Fruit fly (Drosophila melanogaster) whole organism, larva: ENCODE results near the gene CG15279.
"Not testable (repeated sequence)": the region's sequence is repeated elsewhere in the genome, so short reads cannot be mapped to it uniquely, and the experiment has no call there.

Experiments
- noc ChIP-seq: fragments of 200-800 bp; sonication (Bioruptor generic); optimal IDR thresholded peaks from 3 replicates; lab custom pipeline; 2019; ENCODE audit warnings: missing biosample characterization, mild to moderate bottlenecking, missing genetic modification characterization, moderate library complexity

Gene CG15279

DNA sequence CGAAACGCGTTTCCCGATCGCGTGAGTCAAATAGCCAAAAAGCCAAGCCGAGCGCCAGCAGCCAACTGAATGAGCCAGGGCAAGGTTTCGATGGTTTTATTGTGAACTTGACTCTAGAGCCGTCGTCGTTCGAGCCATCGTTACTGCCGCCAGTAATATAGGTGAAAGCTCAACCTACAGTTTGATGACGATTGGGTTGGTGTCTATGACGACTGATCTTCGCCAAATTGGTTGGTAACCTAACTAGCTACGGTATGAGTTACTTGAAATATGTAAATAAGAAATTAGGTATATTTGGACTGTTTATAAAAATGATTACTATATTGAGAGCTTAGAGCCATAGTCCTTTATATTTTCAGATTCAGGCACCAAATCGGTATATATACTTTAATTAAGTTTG is at the start of gene CG15279:
Gene CG15279, minus strand, starts transcription at position 72 of the 400 bp plus-strand sequence.
- TF ChIP-seq noc (tag; lab: Kevin White, UChicago), result no peak

DNA sequence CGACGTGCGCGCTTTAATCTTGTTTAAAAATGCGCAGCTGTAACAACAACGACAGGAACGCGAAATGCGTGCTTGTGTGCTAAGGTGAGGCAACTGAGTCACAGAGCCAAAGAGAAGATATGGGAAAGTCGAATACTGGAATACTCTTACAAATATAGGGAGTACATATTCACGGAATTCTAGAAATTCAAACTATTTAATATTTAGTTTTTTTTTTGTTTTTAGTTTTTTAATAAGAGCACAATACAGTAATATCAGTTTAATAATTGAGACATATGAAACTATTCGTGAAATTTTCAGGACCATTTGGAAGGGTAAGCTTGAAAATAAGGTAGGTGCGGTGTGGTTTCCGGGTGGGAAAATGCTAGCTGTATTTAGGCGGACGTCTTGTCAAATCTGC is 36.0 kb upstream of the CG15279 start:
- TF ChIP-seq noc (tag; lab: Kevin White, UChicago), result no peak

DNA sequence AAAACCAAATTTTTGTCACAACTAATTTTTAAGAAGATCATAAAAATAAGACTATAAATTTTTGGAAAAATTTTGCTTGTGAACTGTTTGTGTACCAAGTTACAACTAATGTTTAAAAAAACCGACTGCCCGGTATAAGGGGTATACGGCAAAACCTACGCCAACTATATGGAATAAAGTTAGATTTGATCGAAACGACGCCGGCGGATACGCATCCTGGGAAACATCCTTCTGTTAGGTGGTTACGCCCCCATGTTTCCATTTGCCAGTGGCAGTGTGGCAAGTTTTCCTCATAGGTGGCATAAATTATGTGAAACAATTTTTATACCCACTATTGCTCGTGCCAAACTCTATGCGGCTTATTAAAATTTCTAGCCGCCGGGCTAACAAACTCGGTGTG is 32.1 kb upstream of the CG15279 start, which contains the start of gene ProtB:
Gene ProtB, minus strand, starts transcription at position 101 of the 400 bp plus-strand sequence.
- TF ChIP-seq noc (tag; lab: Kevin White, UChicago), result not testable (repeated sequence)

DNA sequence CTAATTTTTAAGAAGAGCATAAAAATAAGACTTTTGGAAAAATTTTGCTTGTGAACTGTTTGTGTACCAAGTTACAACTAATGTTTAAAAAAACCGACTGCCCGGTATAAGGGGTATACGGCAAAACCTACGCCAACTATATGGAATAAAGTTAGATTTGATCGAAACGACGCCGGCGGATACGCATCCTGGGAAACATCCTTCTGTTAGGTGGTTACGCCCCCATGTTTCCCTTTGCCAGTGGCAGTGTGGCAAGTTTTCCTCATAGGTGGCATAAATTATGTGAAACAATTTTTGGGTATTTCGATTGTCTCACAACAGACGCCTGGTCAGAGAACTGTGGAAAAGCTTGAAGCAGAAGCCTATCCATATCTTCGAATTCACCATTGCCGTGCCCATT is 30.0 kb upstream of the CG15279 start, which contains the start of gene ProtA:
Gene ProtA, minus strand, starts transcription at position 101 of the 400 bp plus-strand sequence.
- not testable (repeated sequence) for TF ChIP-seq noc (tag; lab: Kevin White, UChicago)

DNA sequence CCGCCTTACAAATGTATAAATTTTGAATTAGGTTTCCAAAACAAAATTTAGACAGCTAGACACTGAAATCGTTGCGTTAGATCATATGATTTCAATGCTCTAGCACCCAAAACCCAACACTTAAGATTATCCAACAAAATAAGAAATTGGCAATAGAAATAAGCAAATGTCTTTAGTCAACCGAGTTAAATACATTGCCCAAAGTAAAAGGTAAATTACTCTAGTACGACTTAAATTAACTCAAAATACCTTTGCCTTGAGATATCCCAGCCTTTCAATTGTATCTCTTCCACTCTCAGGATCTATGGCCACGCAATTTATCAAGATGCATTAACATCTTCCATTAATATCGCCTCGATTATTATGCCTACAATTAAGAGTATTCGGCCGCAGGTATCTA is 24.7 kb upstream of the CG15279 start, which contains the start of gene CG15278:
Gene CG15278, minus strand, starts transcription at position 101 of the 400 bp plus-strand sequence.
- TF ChIP-seq noc (tag; lab: Kevin White, UChicago), result no peak

DNA sequence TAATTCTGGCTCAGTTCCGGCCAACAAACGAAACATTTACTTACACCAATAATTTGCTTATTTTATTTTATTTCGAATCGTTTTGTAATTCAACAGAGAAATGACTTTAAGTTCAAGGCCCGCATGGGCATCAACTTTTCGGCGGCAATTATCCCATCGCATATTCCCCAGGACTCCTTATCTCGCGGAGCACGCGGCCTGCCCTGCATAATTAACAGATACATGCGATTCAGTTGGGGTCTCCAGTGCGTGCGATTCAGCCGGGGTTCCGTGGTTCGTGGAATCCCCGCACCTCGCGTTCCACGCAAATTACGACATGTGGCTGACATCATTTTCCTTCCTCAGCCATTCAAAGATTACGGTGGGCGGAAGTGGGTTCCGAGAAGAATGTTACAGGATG is 20.4 kb upstream of the CG15279 start, which contains the start of gene CG4480:
Gene CG4480, minus strand, starts transcription at position 101 of the 400 bp plus-strand sequence.
- TF ChIP-seq noc (tag; lab: Kevin White, UChicago), result no peak

DNA sequence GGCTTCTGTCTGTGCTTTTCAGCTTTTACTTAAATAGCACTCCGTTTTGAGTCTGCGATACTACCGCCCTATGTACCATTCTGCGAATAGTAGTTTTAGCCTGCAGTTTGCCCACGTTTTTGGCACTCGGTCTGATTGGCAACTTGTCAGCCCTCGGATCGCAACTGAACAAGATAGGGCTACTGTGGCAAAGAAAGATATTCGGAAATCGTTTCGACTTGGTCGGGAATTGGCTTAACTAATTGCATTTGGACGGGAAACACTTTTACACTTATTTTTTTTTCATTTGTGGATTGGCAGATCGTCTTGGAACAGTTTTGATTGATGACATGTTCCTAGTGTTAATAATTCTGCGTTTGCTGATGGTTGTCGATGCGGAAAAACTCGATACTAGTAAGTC is 9.5 kb downstream of the CG15279 start, which contains the start of gene CG42682:
Gene CG42682, plus strand, starts transcription at position 301 of the 400 bp plus-strand sequence.
- no peak for TF ChIP-seq noc (tag; lab: Kevin White, UChicago)

DNA sequence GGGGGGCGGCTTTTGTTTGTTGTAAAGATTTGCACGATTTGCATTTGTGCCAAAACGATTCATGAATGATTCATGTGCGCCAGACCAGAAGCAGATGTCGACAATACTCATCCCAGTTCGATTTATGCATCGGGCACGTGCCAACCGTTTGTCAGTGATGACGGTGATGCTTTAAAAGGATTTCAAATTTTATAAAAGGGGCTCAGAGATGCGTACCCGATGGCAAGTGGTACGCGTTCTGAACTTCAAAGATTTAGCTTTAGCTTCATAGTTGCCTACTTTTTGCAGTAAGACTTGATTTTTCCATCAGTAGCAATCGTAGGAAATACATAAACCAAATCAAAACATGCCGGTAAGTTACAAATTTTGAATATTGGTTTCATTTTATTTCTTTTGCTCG is 41.1 kb downstream of the CG15279 start, which contains the start of gene CG33309:
Gene CG33309, plus strand, starts transcription at position 301 of the 400 bp plus-strand sequence.
- no peak for TF ChIP-seq noc (tag; lab: Kevin White, UChicago)

DNA sequence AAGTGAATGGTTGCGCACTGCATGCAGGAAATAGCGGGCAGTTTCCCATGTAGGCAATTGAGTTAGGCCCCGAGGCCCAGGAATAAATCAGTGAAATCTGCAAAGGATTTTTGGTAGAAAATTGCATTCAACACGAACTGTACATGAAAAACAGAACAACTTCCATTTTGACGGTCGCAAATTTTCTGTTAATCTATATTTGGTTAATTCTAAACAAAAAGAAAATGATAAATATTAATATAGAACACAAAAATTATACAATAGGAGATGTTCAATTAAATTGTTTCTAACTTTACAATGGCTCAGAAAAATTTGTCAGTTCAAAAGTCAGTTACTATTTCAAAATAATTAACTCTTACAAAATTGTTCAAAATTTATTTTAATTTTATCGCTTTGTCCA is 49.5 kb downstream of the CG15279 start, which contains the start of gene CG33308:
Gene CG33308, plus strand, starts transcription at position 301 of the 400 bp plus-strand sequence.
- no peak for TF ChIP-seq noc (tag; lab: Kevin White, UChicago)

DNA sequence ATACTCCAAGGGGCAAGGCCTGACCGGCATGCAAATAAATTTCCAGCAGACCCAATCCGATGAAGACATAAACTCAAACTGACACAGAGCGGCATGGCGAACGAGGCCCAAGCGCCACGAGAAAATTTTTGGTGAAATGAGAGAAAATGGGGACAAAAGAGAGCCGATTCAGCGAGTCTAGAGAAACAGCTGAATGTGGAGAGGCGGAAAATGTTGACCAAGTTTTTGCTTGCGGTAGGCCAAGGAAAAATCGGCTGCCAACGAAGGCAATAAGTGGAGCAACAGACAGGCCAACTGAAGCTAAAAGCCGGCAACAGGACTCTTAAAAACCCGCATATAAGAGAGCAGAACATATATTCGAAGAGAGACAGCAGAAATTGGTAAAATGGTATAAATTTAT is 54.0 kb downstream of the CG15279 start:
- TF ChIP-seq noc (tag; lab: Kevin White, UChicago), result no peak

DNA sequence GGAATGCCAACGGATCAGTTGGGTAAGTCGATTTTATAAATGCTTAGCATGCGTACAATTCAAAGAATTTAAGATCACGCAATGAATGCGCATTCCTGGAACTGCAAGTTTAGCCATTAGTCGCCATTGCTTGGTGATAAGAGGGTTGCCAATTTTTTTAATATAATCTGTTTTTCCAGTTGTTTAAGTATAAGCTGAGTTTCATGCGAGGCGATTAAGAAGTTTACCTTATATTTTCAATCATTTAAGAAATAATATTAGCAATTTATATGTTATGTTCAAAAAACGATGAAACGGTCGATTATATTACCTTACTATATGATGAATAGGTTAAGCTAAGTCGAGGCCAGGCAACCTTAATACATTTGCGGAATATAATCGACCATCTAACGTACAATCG is 55.0 kb downstream of the CG15279 start, which contains the start of gene CG18420:
Gene CG18420, minus strand, starts transcription at position 101 of the 400 bp plus-strand sequence.
- no peak for TF ChIP-seq noc (tag; lab: Kevin White, UChicago)
